Worm (Caenorhabditis elegans): ENCODE results near the gene B0252.8.

- TF ChIP-seq ets-4 (tag; optimal IDR thresholded peaks at IDR 0.05) (no peak), pha-4 (tag; optimal IDR thresholded peaks at IDR 0.05) (no peak), eyg-1 (tag; optimal IDR thresholded peaks at IDR 0.05) (no peak), ceh-34 (tag; optimal IDR thresholded peaks at IDR 0.05) (no peak), elt-4 (tag; optimal IDR thresholded peaks at IDR 0.05) (no peak), elt-2 (tag; optimal IDR thresholded peaks at IDR 0.05) (no peak), unc-55 (GFP tag; optimal IDR thresholded peaks at IDR 0.05) (no peak), hlh-13 (GFP tag; optimal IDR thresholded peaks at IDR 0.05) (no peak), che-1 (tag; optimal IDR thresholded peaks at IDR 0.05) (no peak), C08G9.2 (tag; optimal IDR thresholded peaks at IDR 0.05) (no peak), pqm-1 (tag; optimal IDR thresholded peaks at IDR 0.05) (no peak), ceh-19 (GFP tag; optimal IDR thresholded peaks at IDR 0.05) (no peak), ama-1 (optimal IDR thresholded peaks at IDR 0.05) (no peak)
Observed at ce11 chrII:6915875-6916274, at the start of gene B0252.8.
